Worm (Caenorhabditis elegans) whole organism, late embryonic: Measurements from ENCODE around the gene srbc-50.

Experiments
- T23F11.4 ChIP-seq: fragments of 200-800 bp; sonication (Bioruptor generic); optimal IDR thresholded peaks from 2 replicates; lab custom pipeline; 2018; ENCODE audit warnings: mild to moderate bottlenecking, missing genetic modification characterization, missing compliant biosample characterization
- ahr-1 ChIP-seq: sonication (generic microtip); optimal IDR thresholded peaks from 2 replicates; lab custom pipeline; 2016; ENCODE audit warnings: missing genetic modification characterization, missing compliant biosample characterization
- hlh-30 ChIP-seq: sonication (generic microtip); optimal IDR thresholded peaks from 2 replicates; lab custom pipeline; 2017; ENCODE audit warnings: antibody characterized with exemption, missing genetic modification characterization, missing compliant biosample characterization; ENCODE audit not compliant: insufficient read depth
- pha-4 ChIP-seq: fragments of 150-350 bp; optimal IDR thresholded peaks from 2 replicates; lab custom pipeline; 2018; ENCODE audit warnings: missing biosample characterization, missing genetic modification reagents, missing genetic modification characterization

- TF ChIP-seq hlh-30 (tag; lab: Kevin White, UChicago) (no peak), pha-4 (tag; lab: Kevin White, UChicago) (no peak), ahr-1 (tag; lab: Kevin White, UChicago) (no peak), T23F11.4 (no peak)
These were observed 42.3 kb downstream of the srbc-50 start, which contains the start of gene T26E4.3 for ce11 chrV:15782494-15782893.
